Worm (Caenorhabditis elegans) whole organism, early embryonic: ENCODE results near the gene ugt-15.

ENCODE experiments used
- F13C5.2 ChIP-seq: sonication (generic microtip); optimal IDR thresholded peaks from 2 replicates; lab custom pipeline; 2017; ENCODE audit warnings: mild to moderate bottlenecking, missing genetic modification characterization, inconsistent platforms, missing compliant biosample characterization
- aly-1 ChIP-seq: sonication (generic microtip); optimal IDR thresholded peaks from 2 replicates; lab custom pipeline; 2016; ENCODE audit warnings: missing genetic modification characterization, missing compliant biosample characterization
- ama-1 ChIP-seq: fragments of 150-350 bp; optimal IDR thresholded peaks from 2 replicates; lab custom pipeline; 2014
- ceh-36 ChIP-seq: sonication (generic microtip); optimal IDR thresholded peaks from 2 replicates; lab custom pipeline; 2016; ENCODE audit warnings: missing genetic modification characterization, inconsistent platforms, missing compliant biosample characterization
- ets-7 ChIP-seq: sonication (generic microtip); optimal IDR thresholded peaks from 2 replicates; lab custom pipeline; 2016; ENCODE audit warnings: missing genotype, missing genetic modification characterization, missing compliant biosample characterization
- hnd-1 ChIP-seq: sonication (generic microtip); optimal IDR thresholded peaks from 2 replicates; lab custom pipeline; 2016; ENCODE audit warnings: missing genetic modification characterization, missing compliant biosample characterization
- scrt-1 ChIP-seq: fragments of 200-800 bp; sonication (Bioruptor generic); IDR thresholded peaks from 2 replicates; pipeline ENCODE4 v1.3.6; 2022; ENCODE audit warnings: missing genetic modification characterization, missing compliant biosample characterization
- sea-1 ChIP-seq: fragments of 200-800 bp; sonication (Bioruptor generic); conservative IDR thresholded peaks from 2 replicates; pipeline ENCODE4 v1.3.6; 2022; ENCODE audit warnings: missing genetic modification characterization, missing compliant biosample characterization
- tbx-11 ChIP-seq: fragments of 200-800 bp; sonication (Bioruptor generic); IDR thresholded peaks from 2 replicates; pipeline ENCODE4 v1.3.6; 2022; ENCODE audit warnings: missing genetic modification characterization, missing compliant biosample characterization
- tbx-37 ChIP-seq: fragments of 200-800 bp; sonication (Bioruptor generic); conservative IDR thresholded peaks from 2 replicates; pipeline ENCODE4 v1.3.6; 2022; ENCODE audit warnings: missing genetic modification reagents, missing genetic modification characterization, missing compliant biosample characterization
- tra-4 ChIP-seq: sonication (generic microtip); optimal IDR thresholded peaks from 2 replicates; lab custom pipeline; 2017; ENCODE audit warnings: missing genetic modification characterization, missing compliant biosample characterization

DNA sequence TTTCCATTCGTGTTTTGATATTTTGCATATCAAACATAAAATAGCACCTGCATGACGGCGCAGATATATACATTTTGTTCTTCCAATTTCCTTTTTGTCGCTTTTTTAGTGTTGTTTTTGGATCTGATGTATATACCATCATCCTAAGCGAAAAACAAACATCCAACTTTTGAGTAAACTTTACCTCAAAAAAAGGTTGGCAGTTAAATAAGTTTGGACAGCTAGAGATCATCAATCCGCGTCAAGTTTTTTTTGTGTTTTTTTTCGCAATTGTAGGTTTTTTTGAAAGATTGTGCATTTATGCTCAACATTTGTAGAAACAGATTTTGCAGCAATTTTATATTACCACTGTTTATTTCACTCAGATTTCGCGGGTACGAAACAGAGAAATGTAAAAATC is 44.4 kb downstream of the ugt-15 start, which contains the start of gene bus-19:
- TF ChIP-seq ama-1 (lab: Kevin White, UChicago) (no peak), ets-7 (no peak), tbx-37 (no peak), scrt-1 (GFP tag; lab: Robert Waterston, UW) (no peak), aly-1 (tag; lab: Kevin White, UChicago) (no peak), sea-1 (GFP tag; lab: Robert Waterston, UW) (no peak), ceh-36 (tag; lab: Kevin White, UChicago) (no peak), F13C5.2 (tag; lab: Kevin White, UChicago) (no peak), tra-4 (no peak), hnd-1 (tag; lab: Kevin White, UChicago) (no peak), tbx-11 (GFP tag; lab: Robert Waterston, UW) (no peak)
